Fruit fly (Drosophila melanogaster) whole organism: ENCODE results near the gene Uvrag.

ENCODE experiments used
- CG8478 ChIP-seq: fragments of >200 bp; optimal IDR thresholded peaks from 2 replicates; lab custom pipeline; 2018; ENCODE audit warnings: inconsistent platforms
- EcR ChIP-seq, 2 experiments: fragments of >200 bp; optimal IDR thresholded peaks; 2 replicates each; lab custom pipeline; 2017; ENCODE audit warnings: missing biosample characterization in 2 of 2, missing genetic modification characterization in 2 of 2, missing genetic modification reagents in 2 of 2
- pan ChIP-seq: fragments of >200 bp; optimal IDR thresholded peaks from 2 replicates; lab custom pipeline; 2017
- psq ChIP-seq: fragments of >200 bp; optimal IDR thresholded peaks from 2 replicates; lab custom pipeline; 2017
- usp ChIP-seq: fragments of >200 bp; optimal IDR thresholded peaks from 2 replicates; lab custom pipeline; 2017; ENCODE audit warnings: missing biosample characterization, missing genetic modification characterization, mixed read lengths

DNA sequence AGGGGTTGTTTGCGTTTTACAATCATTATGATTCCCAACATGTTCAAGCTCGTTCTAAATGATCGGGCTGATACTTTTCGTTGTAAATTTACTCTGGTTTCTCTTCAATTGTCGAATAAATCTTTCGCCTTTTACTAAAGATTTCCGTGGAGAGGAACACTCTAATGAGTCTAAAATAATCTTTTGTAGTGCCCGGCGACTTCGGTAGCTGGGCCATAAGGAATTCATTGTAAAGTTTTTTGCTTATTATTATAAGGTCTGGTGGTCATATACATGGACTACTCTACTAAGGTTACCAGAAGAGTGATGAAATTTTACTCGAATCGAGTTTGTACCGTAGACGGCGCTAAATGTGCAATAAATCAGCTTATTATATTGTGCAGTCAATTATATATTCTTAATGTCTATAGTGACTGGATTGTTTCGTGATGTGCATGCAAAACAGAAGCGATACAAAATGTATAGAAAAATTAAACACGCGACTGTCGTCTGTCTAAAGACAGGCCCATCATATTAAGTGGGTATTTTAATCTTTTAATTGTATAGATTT lies 41.7 kb upstream of the Uvrag start:
- no peak for TF ChIP-seq EcR (GFP tag; optimal IDR thresholded peaks at IDR 0.05; lab: Kevin White, UChicago)
- TF ChIP-seq CG8478 (lab: Kevin White, UChicago): no peak
- no peak for TF ChIP-seq usp (GFP tag; lab: Kevin White, UChicago)
- no peak for TF ChIP-seq pan (lab: Kevin White, UChicago)
- no peak for TF ChIP-seq psq (lab: Kevin White, UChicago)
